Worm (Caenorhabditis elegans): ENCODE results near the gene C34D4.3.

DNA sequence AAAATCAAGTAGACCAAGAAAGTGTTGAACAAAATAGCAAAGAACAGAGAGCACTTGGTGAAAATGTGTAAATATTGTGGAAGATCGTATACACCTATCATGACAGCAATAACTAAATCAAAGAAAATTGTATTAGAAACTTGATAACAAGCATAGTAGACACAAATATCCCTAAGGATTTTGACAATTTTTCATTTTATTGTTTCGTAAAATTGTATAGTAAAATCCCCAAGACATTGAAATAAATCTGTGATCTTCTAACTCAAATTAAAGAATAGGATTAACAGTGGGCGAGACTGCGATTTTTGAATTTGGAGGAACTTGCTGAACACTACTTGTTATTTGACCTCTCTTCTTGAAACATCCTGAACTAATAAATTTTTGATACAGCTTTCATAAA, 17.8 kb downstream of the C34D4.3 start, which contains the start of gene str-220:
- TF ChIP-seq elt-2 (tag; optimal IDR thresholded peaks at IDR 0.05) (no peak), pqm-1 (tag; optimal IDR thresholded peaks at IDR 0.05) (no peak), ceh-45 (GFP tag; IDR thresholded peaks at IDR 0.05) (no peak), gmeb-2 (tag; optimal IDR thresholded peaks at IDR 0.05) (no peak), dmd-4 (tag; optimal IDR thresholded peaks at IDR 0.05; ENCODE audit: borderline replicate concordance) (no peak), lim-6 (tag; optimal IDR thresholded peaks at IDR 0.05) (no peak), ceh-9 (tag; optimal IDR thresholded peaks at IDR 0.05) (no peak), ama-1 (optimal IDR thresholded peaks at IDR 0.05) (no peak), zip-5 (tag; optimal IDR thresholded peaks at IDR 0.05) (no peak), C38D4.7 (GFP tag; optimal IDR thresholded peaks at IDR 0.05) (no peak)

Measured in whole organism, late embryonic.